Fruit fly (Drosophila melanogaster) whole organism, embryonic: ENCODE data around the gene CG5561.

Experiments used
- ATbp ChIP-seq: fragments of 200-800 bp; sonication (Bioruptor generic); optimal IDR thresholded peaks from 2 replicates; lab custom pipeline; 2017; ENCODE audit warnings: missing biosample characterization, mild to moderate bottlenecking, missing genetic modification characterization, missing genetic modification reagents
- Blimp-1 ChIP-seq: fragments of 200-800 bp; sonication (Bioruptor generic); optimal IDR thresholded peaks from 3 replicates; lab custom pipeline; 2018; ENCODE audit warnings: missing biosample characterization, missing genetic modification characterization, mild to moderate bottlenecking, moderate library complexity, missing genetic modification reagents
- CG1024 ChIP-seq: fragments of 200-800 bp; sonication (Bioruptor generic); IDR thresholded peaks from 2 replicates; pipeline ENCODE4 v1.3.6; 2022; ENCODE audit warnings: missing biosample characterization, missing genetic modification characterization
- CG10366 ChIP-seq: fragments of 200-800 bp; sonication (Bioruptor generic); IDR thresholded peaks from 2 replicates; pipeline ENCODE4 v1.3.6; 2022; ENCODE audit warnings: missing biosample characterization, missing genetic modification characterization
- CG12769 ChIP-seq: fragments of 200-800 bp; sonication (Bioruptor generic); optimal IDR thresholded peaks from 2 replicates; lab custom pipeline; 2019; ENCODE audit warnings: missing biosample characterization, mild to moderate bottlenecking, missing genetic modification characterization, moderate library complexity
- CG14965 ChIP-seq: fragments of 200-800 bp; sonication (Bioruptor generic); optimal IDR thresholded peaks from 2 replicates; lab custom pipeline; 2016; ENCODE audit warnings: missing biosample characterization, missing genetic modification characterization, borderline replicate concordance
- CG15269 ChIP-seq: fragments of 200-800 bp; sonication (Bioruptor generic); optimal IDR thresholded peaks from 2 replicates; lab custom pipeline; 2018; ENCODE audit warnings: missing biosample characterization, mild to moderate bottlenecking, missing genetic modification characterization, moderate library complexity
- CG15479 ChIP-seq: fragments of 200-800 bp; sonication (Bioruptor generic); optimal IDR thresholded peaks from 3 replicates; lab custom pipeline; 2019; ENCODE audit warnings: missing biosample characterization, mild to moderate bottlenecking, missing genetic modification characterization, moderate library complexity
- CG15514 ChIP-seq: fragments of 200-800 bp; sonication (Bioruptor generic); optimal IDR thresholded peaks from 3 replicates; lab custom pipeline; 2017; ENCODE audit warnings: missing biosample characterization, missing genetic modification characterization, mild to moderate bottlenecking, moderate library complexity, missing genetic modification reagents
- CG1603 ChIP-seq: fragments of 200-800 bp; sonication (Bioruptor generic); optimal IDR thresholded peaks from 2 replicates; lab custom pipeline; 2019; ENCODE audit warnings: missing biosample characterization, mild to moderate bottlenecking, missing genetic modification characterization, moderate library complexity
- CG16815 ChIP-seq: fragments of 200-800 bp; sonication (Bioruptor generic); optimal IDR thresholded peaks from 3 replicates; lab custom pipeline; 2017; ENCODE audit warnings: missing biosample characterization, mild to moderate bottlenecking, missing genetic modification characterization
- CG2120 ChIP-seq: fragments of 200-800 bp; sonication (Bioruptor generic); optimal IDR thresholded peaks from 3 replicates; lab custom pipeline; 2016; ENCODE audit warnings: missing biosample characterization, missing genetic modification characterization
- CG2199 ChIP-seq: fragments of 200-800 bp; sonication (Bioruptor generic); IDR thresholded peaks from 3 replicates; pipeline ENCODE4 v1.3.6; 2022; ENCODE audit warnings: missing biosample characterization, missing genetic modification characterization
- CG2678 ChIP-seq: fragments of 200-800 bp; sonication (Bioruptor generic); optimal IDR thresholded peaks from 3 replicates; lab custom pipeline; 2019; ENCODE audit warnings: missing biosample characterization, mild to moderate bottlenecking, missing genetic modification characterization, moderate library complexity
- CG30403 ChIP-seq: fragments of 200-800 bp; sonication (Bioruptor generic); optimal IDR thresholded peaks from 3 replicates; lab custom pipeline; 2016; ENCODE audit warnings: missing biosample characterization, missing genetic modification characterization
- CG3281 ChIP-seq: fragments of 200-800 bp; sonication (Bioruptor generic); optimal IDR thresholded peaks from 3 replicates; lab custom pipeline; 2017; ENCODE audit warnings: missing biosample characterization, mild to moderate bottlenecking, missing genetic modification characterization
- CG3995 ChIP-seq: fragments of 200-800 bp; sonication (Bioruptor generic); optimal IDR thresholded peaks from 3 replicates; lab custom pipeline; 2016; ENCODE audit warnings: missing biosample characterization, missing genetic modification characterization
- CG4424 ChIP-seq: fragments of 200-800 bp; sonication (Bioruptor generic); optimal IDR thresholded peaks from 3 replicates; lab custom pipeline; 2016; ENCODE audit warnings: missing biosample characterization, missing genetic modification characterization
- CG7786 ChIP-seq: fragments of 200-800 bp; sonication (Bioruptor generic); optimal IDR thresholded peaks from 2 replicates; lab custom pipeline; 2016; ENCODE audit warnings: missing biosample characterization, missing genetic modification characterization
- CG7839 ChIP-seq: fragments of 200-800 bp; sonication (Bioruptor generic); optimal IDR thresholded peaks from 3 replicates; lab custom pipeline; 2018; ENCODE audit warnings: missing biosample characterization, mild to moderate bottlenecking, missing genetic modification characterization, moderate library complexity
- CG9215 ChIP-seq: fragments of 200-800 bp; sonication (Bioruptor generic); IDR thresholded peaks from 2 replicates; pipeline ENCODE4 v1.3.6; 2022; ENCODE audit warnings: missing biosample characterization, missing genetic modification characterization
- CG9727 ChIP-seq: fragments of 200-800 bp; sonication (Bioruptor generic); optimal IDR thresholded peaks from 3 replicates; lab custom pipeline; 2017; ENCODE audit warnings: missing biosample characterization, mild to moderate bottlenecking, missing genetic modification characterization
- D ChIP-seq, 2 experiments: fragments of 200-800 bp in 1 of 2; fragments of >200 bp in 1 of 2; sonication (Bioruptor generic) in 1 of 2; optimal IDR thresholded peaks; 2 replicates in 1 of 2; 3 replicates in 1 of 2; lab custom pipeline; 2017; ENCODE audit warnings: mild to moderate bottlenecking in 1 of 2, missing biosample characterization in 1 of 2, missing genetic modification characterization in 1 of 2, missing genetic modification reagents in 1 of 2
- E2f2 ChIP-seq: fragments of 200-800 bp; sonication (Bioruptor generic); IDR thresholded peaks from 2 replicates; pipeline ENCODE4 v1.3.6; 2022; ENCODE audit warnings: missing biosample characterization, missing genetic modification characterization
- GATAe ChIP-seq: fragments of 200-800 bp; sonication (Bioruptor generic); conservative IDR thresholded peaks from 2 replicates; pipeline ENCODE4 v1.3.6; 2022; ENCODE audit warnings: missing biosample characterization, missing genetic modification characterization
- Hr3 ChIP-seq: fragments of 200-800 bp; sonication (Bioruptor generic); optimal IDR thresholded peaks from 3 replicates; lab custom pipeline; 2016; ENCODE audit warnings: missing biosample characterization, missing genetic modification characterization
- Hr51 ChIP-seq, 2 experiments: fragments of 200-800 bp; sonication (Bioruptor generic); optimal IDR thresholded peaks; 2 replicates in 1 of 2; 3 replicates in 1 of 2; lab custom pipeline; 2016 to 2018; ENCODE audit warnings: missing biosample characterization in 2 of 2, missing genetic modification characterization in 2 of 2, mild to moderate bottlenecking in 1 of 2, moderate library complexity in 1 of 2
- Optix ChIP-seq: fragments of 200-800 bp; sonication (Bioruptor generic); IDR thresholded peaks from 3 replicates; pipeline ENCODE4 v1.3.6; 2022; ENCODE audit warnings: missing biosample characterization, missing genetic modification characterization
- Ptx1 ChIP-seq: fragments of 200-800 bp; sonication (Bioruptor generic); IDR thresholded peaks from 2 replicates; pipeline ENCODE4 v1.3.6; 2022; ENCODE audit warnings: missing biosample characterization, missing genetic modification characterization
- ab ChIP-seq: fragments of 200-800 bp; sonication (Bioruptor generic); optimal IDR thresholded peaks from 2 replicates; lab custom pipeline; 2016; ENCODE audit warnings: missing biosample characterization, missing genetic modification characterization
- bab2 ChIP-seq: fragments of 200-800 bp; sonication (Bioruptor generic); optimal IDR thresholded peaks from 2 replicates; lab custom pipeline; 2016; ENCODE audit warnings: missing biosample characterization, missing genetic modification characterization
- bcd ChIP-seq: fragments of 200-800 bp; sonication (Bioruptor generic); optimal IDR thresholded peaks from 2 replicates; lab custom pipeline; 2017; ENCODE audit warnings: missing biosample characterization, mild to moderate bottlenecking, missing genetic modification characterization
- bsh ChIP-seq, 2 experiments: fragments of 200-800 bp; sonication (Bioruptor generic); optimal IDR thresholded peaks; 2 replicates each; lab custom pipeline; 2017 to 2018; ENCODE audit warnings: mild to moderate bottlenecking in 2 of 2, missing biosample characterization in 2 of 2, missing genetic modification characterization in 2 of 2, moderate library complexity in 1 of 2
- crol ChIP-seq: fragments of 200-800 bp; sonication (Bioruptor generic); IDR thresholded peaks from 2 replicates; pipeline ENCODE4 v1.3.6; 2022; ENCODE audit warnings: missing biosample characterization, missing genetic modification characterization
- grau ChIP-seq: fragments of 200-800 bp; optimal IDR thresholded peaks from 3 replicates; lab custom pipeline; 2019; ENCODE audit warnings: missing biosample characterization, mild to moderate bottlenecking, missing genetic modification characterization, moderate library complexity
- nmo ChIP-seq: fragments of 200-800 bp; sonication (Bioruptor generic); optimal IDR thresholded peaks from 2 replicates; lab custom pipeline; 2018; ENCODE audit warnings: missing biosample characterization, mild to moderate bottlenecking, missing genetic modification characterization, moderate library complexity
- pan ChIP-seq, 4 experiments: fragments of >200 bp in 3 of 4; fragments of 200-800 bp in 1 of 4; sonication (Bioruptor generic) in 1 of 4; optimal IDR thresholded peaks in 3 of 4; IDR thresholded peaks in 1 of 4; 2 replicates each; pipeline versions ENCODE4 v1.3.6 to Lab custom; 2017 to 2022; ENCODE audit warnings: missing biosample characterization in 2 of 4, missing genetic modification characterization in 2 of 4, mixed read lengths in 1 of 4
- phol ChIP-seq: fragments of 200-800 bp; sonication (Bioruptor generic); optimal IDR thresholded peaks from 3 replicates; lab custom pipeline; 2018; ENCODE audit warnings: missing biosample characterization, mild to moderate bottlenecking, missing genetic modification characterization, moderate library complexity
- pnt ChIP-seq: fragments of 200-800 bp; sonication (Bioruptor generic); optimal IDR thresholded peaks from 3 replicates; lab custom pipeline; 2016; ENCODE audit warnings: missing biosample characterization, missing genetic modification characterization
- prd ChIP-seq, 3 experiments: fragments of >200 bp in 2 of 3; fragments of 200-800 bp in 1 of 3; sonication (Bioruptor generic) in 1 of 3; optimal IDR thresholded peaks in 2 of 3; IDR thresholded peaks in 1 of 3; 2 replicates in 2 of 3; 3 replicates in 1 of 3; pipeline versions ENCODE4 v1.3.6 to Lab custom; 2017 to 2022; ENCODE audit warnings: missing biosample characterization in 1 of 3, missing genetic modification characterization in 1 of 3
- ranshi ChIP-seq: fragments of 200-800 bp; sonication (Bioruptor generic); IDR thresholded peaks from 2 replicates; pipeline ENCODE4 v1.3.6; 2022; ENCODE audit warnings: missing biosample characterization, missing genetic modification characterization
- row ChIP-seq: fragments of 200-800 bp; sonication (Bioruptor generic); IDR thresholded peaks from 3 replicates; pipeline ENCODE4 v1.3.6; 2022; ENCODE audit warnings: missing biosample characterization, missing genetic modification characterization
- slou ChIP-seq: fragments of 200-800 bp; sonication (Bioruptor generic); optimal IDR thresholded peaks from 3 replicates; lab custom pipeline; 2016; ENCODE audit warnings: missing biosample characterization, missing genetic modification characterization
- so ChIP-seq: fragments of 200-800 bp; sonication (Bioruptor generic); IDR thresholded peaks from 3 replicates; pipeline ENCODE4 v1.3.6; 2022; ENCODE audit warnings: missing biosample characterization, missing genetic modification characterization
- ssp ChIP-seq: fragments of 200-800 bp; sonication (Bioruptor generic); IDR thresholded peaks from 2 replicates; pipeline ENCODE4 v1.3.6; 2022; ENCODE audit warnings: missing biosample characterization, missing genetic modification characterization
- tgo ChIP-seq: fragments of 200-800 bp; sonication (Bioruptor generic); IDR thresholded peaks from 3 replicates; pipeline ENCODE4 v1.3.6; 2022; ENCODE audit warnings: missing biosample characterization, missing genetic modification characterization
- wdn ChIP-seq: fragments of 200-800 bp; sonication (Bioruptor generic); IDR thresholded peaks from 2 replicates; pipeline ENCODE4 v1.3.6; 2022; ENCODE audit warnings: missing biosample characterization, missing genetic modification characterization
- zfh1 ChIP-seq: fragments of 200-800 bp; sonication (Bioruptor generic); IDR thresholded peaks from 3 replicates; pipeline ENCODE4 v1.3.6; 2022; ENCODE audit warnings: missing biosample characterization, missing genetic modification characterization

The CG5561 gene

dm6 chr2L:1316422-1316821, 37.5 kb downstream of the CG5561 start:
- TF ChIP-seq ssp (GFP tag; lab: Robert Waterston, UW) (no peak), CG12769 (tag; lab: Kevin White, UChicago) (peak; percentile 29), Ptx1 (GFP tag; lab: Robert Waterston, UW) (peak; percentile 44; the same call in 1 of the 2 replicates), row (GFP tag; lab: Robert Waterston, UW) (peak; percentile 68; the same call in 2 of the 3 replicates), CG4424 (peak; percentile 10), bab2 (GFP tag; lab: Kevin White, UChicago) (peak; percentile 13), pan (optimal IDR thresholded peaks at IDR 0.05; lab: Kevin White, UChicago) (no peak), pan (GFP tag; optimal IDR thresholded peaks at IDR 0.05 in 1 of 2, IDR thresholded peaks at IDR 0.05 in 1 of 2) (peak in 1 of 2 experiments; percentile 64), ATbp (GFP tag; lab: Kevin White, UChicago) (peak; percentile 32), CG9215 (no peak; the same call in 1 of the 2 replicates), crol (GFP tag; lab: Robert Waterston, UW) (peak; percentile 9; the same call in 1 of the 2 replicates), wdn (no peak), Optix (GFP tag; lab: Robert Waterston, UW) (peak; percentile 55; the same call in 2 of the 3 replicates), CG1024 (GFP tag; lab: Robert Waterston, UW) (no peak), Hr3 (GFP tag; lab: Kevin White, UChicago) (no peak), tgo (GFP tag; lab: Robert Waterston, UW) (peak; percentile 18; the same call in 1 of the 3 replicates), bsh (GFP tag; optimal IDR thresholded peaks at IDR 0.05; lab: Kevin White, UChicago) (peak in 1 of 2 experiments; percentile 46), CG2678 (tag; lab: Kevin White, UChicago) (peak; percentile 55), E2f2 (GFP tag; lab: Robert Waterston, UW) (peak; percentile 17; the same call in 1 of the 2 replicates), CG14965 (GFP tag; lab: Kevin White, UChicago) (no peak), so (GFP tag; lab: Robert Waterston, UW) (no peak), CG15269 (tag; lab: Kevin White, UChicago) (peak; percentile 35), CG3995 (GFP tag; lab: Kevin White, UChicago) (no peak), Hr51 (GFP tag; optimal IDR thresholded peaks at IDR 0.05; lab: Kevin White, UChicago) (peak in 1 of 2 experiments; percentile 54), CG30403 (peak; percentile 8), CG2120 (GFP tag; lab: Kevin White, UChicago) (peak; percentile 53), CG15479 (no peak), prd (optimal IDR thresholded peaks at IDR 0.05; lab: Kevin White, UChicago) (no peak), prd (GFP tag; IDR thresholded peaks at IDR 0.05; lab: Robert Waterston, UW) (peak; percentile 53; the same call in 2 of the 3 replicates), CG15514 (peak; percentile 24), CG9727 (GFP tag; lab: Kevin White, UChicago) (peak; percentile 22), D (optimal IDR thresholded peaks at IDR 0.05; lab: Kevin White, UChicago) (no peak), D (GFP tag; optimal IDR thresholded peaks at IDR 0.05; lab: Kevin White, UChicago) (peak; percentile 3), CG2199 (no peak), grau (peak; percentile 47), Blimp-1 (GFP tag; lab: Kevin White, UChicago) (peak; percentile 49), CG1603 (tag; lab: Kevin White, UChicago) (peak; percentile 53), CG7786 (GFP tag; lab: Kevin White, UChicago) (peak; percentile 9), CG7839 (peak; percentile 36), ranshi (GFP tag; lab: Robert Waterston, UW) (peak; percentile 54; the same call in 1 of the 2 replicates), CG3281 (GFP tag; lab: Kevin White, UChicago) (peak; percentile 30), slou (GFP tag; lab: Kevin White, UChicago) (peak; percentile 16), CG16815 (GFP tag; lab: Kevin White, UChicago) (peak; percentile 5), pnt (peak; percentile 26), phol (peak; percentile 9), GATAe (GFP tag; lab: Robert Waterston, UW) (no peak), ab (GFP tag; lab: Kevin White, UChicago) (no peak), CG10366 (GFP tag; lab: Robert Waterston, UW) (peak; percentile 39; the same call in 1 of the 2 replicates), bcd (GFP tag; lab: Kevin White, UChicago) (peak; percentile 23), nmo (GFP tag; lab: Kevin White, UChicago) (peak; percentile 0), zfh1 (peak; percentile 57; the same call in 2 of the 3 replicates)
